Worm (Caenorhabditis elegans) whole organism, early embryonic: Measurements from ENCODE around the gene srx-14.

Experiments
- B0310.2 ChIP-seq: sonication (generic microtip); optimal IDR thresholded peaks from 2 replicates; lab custom pipeline; 2016; ENCODE audit warnings: mild to moderate bottlenecking, missing genetic modification characterization, missing compliant biosample characterization
- F13C5.2 ChIP-seq: sonication (generic microtip); optimal IDR thresholded peaks from 2 replicates; lab custom pipeline; 2017; ENCODE audit warnings: mild to moderate bottlenecking, missing genetic modification characterization, inconsistent platforms, missing compliant biosample characterization
- ama-1 ChIP-seq: fragments of 150-350 bp; optimal IDR thresholded peaks from 2 replicates; lab custom pipeline; 2014
- ceh-13 ChIP-seq: fragments of 200-800 bp; sonication (Bioruptor generic); optimal IDR thresholded peaks from 2 replicates; lab custom pipeline; 2018; ENCODE audit warnings: mild to moderate bottlenecking, missing genetic modification characterization, missing compliant biosample characterization
- ets-7 ChIP-seq: sonication (generic microtip); optimal IDR thresholded peaks from 2 replicates; lab custom pipeline; 2016; ENCODE audit warnings: missing genotype, missing genetic modification characterization, missing compliant biosample characterization
- hmg-4 ChIP-seq: fragments of 200-800 bp; sonication (Bioruptor generic); optimal IDR thresholded peaks from 2 replicates; lab custom pipeline; 2018; ENCODE audit warnings: mild to moderate bottlenecking, missing genetic modification characterization, missing compliant biosample characterization
- hnd-1 ChIP-seq: sonication (generic microtip); optimal IDR thresholded peaks from 2 replicates; lab custom pipeline; 2016; ENCODE audit warnings: missing genetic modification characterization, missing compliant biosample characterization
- pes-1 ChIP-seq: fragments of 200-800 bp; sonication (Bioruptor generic); IDR thresholded peaks from 2 replicates; pipeline ENCODE4 v1.3.6; 2022; ENCODE audit warnings: missing genetic modification reagents, missing genetic modification characterization, missing compliant biosample characterization
- scrt-1 ChIP-seq: fragments of 200-800 bp; sonication (Bioruptor generic); IDR thresholded peaks from 2 replicates; pipeline ENCODE4 v1.3.6; 2022; ENCODE audit warnings: missing genetic modification characterization, missing compliant biosample characterization
- sea-1 ChIP-seq: fragments of 200-800 bp; sonication (Bioruptor generic); conservative IDR thresholded peaks from 2 replicates; pipeline ENCODE4 v1.3.6; 2022; ENCODE audit warnings: missing genetic modification characterization, missing compliant biosample characterization
- tbx-11 ChIP-seq: fragments of 200-800 bp; sonication (Bioruptor generic); IDR thresholded peaks from 2 replicates; pipeline ENCODE4 v1.3.6; 2022; ENCODE audit warnings: missing genetic modification characterization, missing compliant biosample characterization
- tbx-37 ChIP-seq: fragments of 200-800 bp; sonication (Bioruptor generic); conservative IDR thresholded peaks from 2 replicates; pipeline ENCODE4 v1.3.6; 2022; ENCODE audit warnings: missing genetic modification reagents, missing genetic modification characterization, missing compliant biosample characterization
- tra-4 ChIP-seq: sonication (generic microtip); optimal IDR thresholded peaks from 2 replicates; lab custom pipeline; 2017; ENCODE audit warnings: missing genetic modification characterization, missing compliant biosample characterization

Gene srx-14

DNA sequence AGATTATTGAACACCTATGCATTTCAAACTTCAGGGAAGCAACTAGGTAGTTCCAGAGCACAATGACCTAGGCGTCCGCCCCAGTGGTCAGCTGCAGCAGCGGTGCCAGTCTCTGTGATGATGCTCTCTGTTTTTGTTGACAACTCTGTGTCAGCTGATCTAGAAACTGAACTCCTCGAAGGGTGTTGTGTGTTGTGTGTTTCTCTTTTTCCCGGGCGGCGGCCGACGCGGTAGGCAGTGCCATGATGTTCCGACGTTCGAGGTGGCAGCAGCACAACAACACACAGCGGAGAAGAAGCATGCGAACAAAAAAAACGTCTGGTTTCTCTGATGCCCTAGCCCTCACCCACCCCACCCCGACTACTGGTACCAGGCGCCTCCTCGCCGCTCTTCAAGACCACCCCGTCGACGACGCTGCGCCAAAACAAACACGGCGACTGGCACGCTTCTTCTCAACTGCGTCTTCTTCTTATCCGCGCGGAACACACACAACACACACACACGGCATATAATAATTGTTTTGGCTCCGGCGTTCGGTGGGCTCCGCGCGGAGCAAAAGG, 49.2 kb downstream of the srx-14 start:
- TF ChIP-seq ets-7 (tag; lab: Kevin White, UChicago) = no peak
- no peak for TF ChIP-seq hnd-1
- TF ChIP-seq ceh-13 (GFP tag; lab: Kevin White, UChicago) = no peak
- no peak for TF ChIP-seq ama-1 (lab: Kevin White, UChicago)
- no peak for TF ChIP-seq sea-1 (GFP tag; lab: Robert Waterston, UW)
- no peak for TF ChIP-seq F13C5.2 (tag; lab: Kevin White, UChicago)
- TF ChIP-seq scrt-1 (GFP tag; lab: Robert Waterston, UW) = no peak
- TF ChIP-seq tbx-37 (GFP tag; lab: Robert Waterston, UW) = no peak
- TF ChIP-seq tbx-11 (GFP tag; lab: Robert Waterston, UW) = no peak
- no peak for TF ChIP-seq tra-4 (tag; lab: Kevin White, UChicago)
- no peak for TF ChIP-seq B0310.2 (tag; lab: Kevin White, UChicago)
- TF ChIP-seq pes-1 (GFP tag; lab: Robert Waterston, UW) = no peak
- TF ChIP-seq hmg-4 (GFP tag; lab: Kevin White, UChicago) = no peak

DNA sequence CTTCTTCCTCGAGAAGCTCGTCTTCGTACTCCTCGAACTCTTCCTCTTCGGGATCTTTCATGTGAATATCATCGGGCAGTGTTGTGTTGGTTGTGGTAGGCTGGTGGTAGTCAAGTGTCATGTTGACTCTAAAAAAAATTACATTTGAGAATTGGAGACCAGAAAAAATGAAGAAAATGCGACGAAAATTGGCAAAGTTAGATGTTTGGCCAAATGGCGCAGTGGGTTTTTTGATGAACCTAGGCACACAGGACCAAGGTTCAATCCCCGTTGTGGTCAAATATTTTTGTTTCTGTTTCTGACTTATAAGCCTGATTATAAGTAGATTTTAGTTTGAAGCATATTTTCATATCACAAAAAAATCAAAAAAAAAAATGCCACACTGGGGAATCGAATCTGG, 50.5 kb downstream of the srx-14 start:
- TF ChIP-seq tbx-11 (GFP tag; lab: Robert Waterston, UW) = no peak
- no peak for TF ChIP-seq tra-4 (tag; lab: Kevin White, UChicago)
